Fruit fly (Drosophila melanogaster) whole organism, pupa: Measurements from ENCODE around the gene CG43102.

Experiments
- CG10348 ChIP-seq: fragments of 200-800 bp; sonication (Bioruptor generic); IDR thresholded peaks from 2 replicates; pipeline ENCODE4 v1.3.6; 2022; ENCODE audit warnings: missing biosample characterization, missing genetic modification characterization
- CG12605 ChIP-seq: fragments of 200-800 bp; sonication (Bioruptor generic); IDR thresholded peaks from 2 replicates; pipeline ENCODE4 v1.3.6; 2022; ENCODE audit warnings: missing biosample characterization, missing genetic modification characterization
- CG13204 ChIP-seq: fragments of 200-800 bp; sonication (Bioruptor generic); optimal IDR thresholded peaks from 2 replicates; lab custom pipeline; 2018; ENCODE audit warnings: missing biosample characterization, mild to moderate bottlenecking, missing genetic modification characterization, moderate library complexity
- CG14655 ChIP-seq: fragments of 200-800 bp; sonication (Bioruptor generic); optimal IDR thresholded peaks from 3 replicates; lab custom pipeline; 2017; ENCODE audit warnings: mild to moderate bottlenecking, missing biosample characterization, missing genetic modification reagents, missing genetic modification characterization
- CG15710 ChIP-seq: fragments of 200-800 bp; sonication (Bioruptor generic); optimal IDR thresholded peaks from 2 replicates; lab custom pipeline; 2018; ENCODE audit warnings: missing biosample characterization, mild to moderate bottlenecking, missing genetic modification characterization, moderate library complexity
- CG17806 ChIP-seq: fragments of 200-800 bp; sonication (Bioruptor generic); optimal IDR thresholded peaks from 2 replicates; lab custom pipeline; 2018; ENCODE audit warnings: missing biosample characterization, mild to moderate bottlenecking, missing genetic modification characterization, moderate library complexity
- CG32121 ChIP-seq: fragments of 200-800 bp; sonication (Bioruptor generic); IDR thresholded peaks from 2 replicates; pipeline ENCODE4 v1.3.6; 2022; ENCODE audit warnings: missing biosample characterization, missing genetic modification characterization
- CG34367 ChIP-seq: fragments of 200-800 bp; sonication (Bioruptor generic); optimal IDR thresholded peaks from 2 replicates; lab custom pipeline; 2018; ENCODE audit warnings: missing biosample characterization, mild to moderate bottlenecking, missing genetic modification characterization
- CG4496 ChIP-seq: fragments of 200-800 bp; sonication (Bioruptor generic); IDR thresholded peaks from 3 replicates; pipeline ENCODE4 v1.3.6; 2022; ENCODE audit warnings: missing biosample characterization, missing genetic modification characterization
- CG8159 ChIP-seq: fragments of 200-800 bp; sonication (Bioruptor generic); optimal IDR thresholded peaks from 3 replicates; lab custom pipeline; 2018; ENCODE audit warnings: missing biosample characterization, mild to moderate bottlenecking, missing genetic modification characterization, moderate library complexity
- CG8301 ChIP-seq: fragments of 200-800 bp; sonication (Bioruptor generic); optimal IDR thresholded peaks from 2 replicates; lab custom pipeline; 2018; ENCODE audit warnings: missing biosample characterization, mild to moderate bottlenecking, missing genetic modification characterization
- CG9948 ChIP-seq: fragments of 200-800 bp; sonication (Bioruptor generic); optimal IDR thresholded peaks from 2 replicates; lab custom pipeline; 2018; ENCODE audit warnings: missing biosample characterization, mild to moderate bottlenecking, missing genetic modification characterization, moderate library complexity
- D1 ChIP-seq: fragments of 200-800 bp; sonication (Bioruptor generic); optimal IDR thresholded peaks from 2 replicates; lab custom pipeline; 2018; ENCODE audit warnings: missing biosample characterization, mild to moderate bottlenecking, missing genetic modification characterization, moderate library complexity
- EcR ChIP-seq: fragments of 200-800 bp; sonication (Bioruptor generic); optimal IDR thresholded peaks from 3 replicates; lab custom pipeline; 2019; ENCODE audit warnings: missing biosample characterization, missing genetic modification characterization, mild to moderate bottlenecking, moderate library complexity, missing genetic modification reagents
- Ets98B ChIP-seq: fragments of 200-800 bp; sonication (Bioruptor generic); IDR thresholded peaks from 2 replicates; pipeline ENCODE4 v1.3.6; 2022; ENCODE audit warnings: missing biosample characterization, missing genetic modification characterization
- Pif1A ChIP-seq: fragments of 200-800 bp; sonication (Bioruptor generic); optimal IDR thresholded peaks from 3 replicates; lab custom pipeline; 2016; ENCODE audit warnings: missing biosample characterization, missing genetic modification characterization
- Pif1B ChIP-seq: fragments of 200-800 bp; sonication (Bioruptor generic); optimal IDR thresholded peaks from 3 replicates; lab custom pipeline; 2016; ENCODE audit warnings: missing biosample characterization, missing genetic modification characterization
- Snoo ChIP-seq: fragments of 200-800 bp; sonication (Bioruptor generic); optimal IDR thresholded peaks from 3 replicates; lab custom pipeline; 2017; ENCODE audit warnings: missing biosample characterization, mild to moderate bottlenecking, missing genetic modification characterization, inconsistent platforms
- fd96Ca ChIP-seq: fragments of 200-800 bp; sonication (Bioruptor generic); IDR thresholded peaks from 3 replicates; pipeline ENCODE4 v1.3.6; 2022; ENCODE audit warnings: missing biosample characterization, missing genetic modification characterization
- gl ChIP-seq: fragments of 200-800 bp; sonication (Bioruptor generic); optimal IDR thresholded peaks from 2 replicates; lab custom pipeline; 2018; ENCODE audit warnings: missing biosample characterization, mild to moderate bottlenecking, missing genetic modification characterization
- rn ChIP-seq: fragments of 200-800 bp; sonication (Bioruptor generic); IDR thresholded peaks from 2 replicates; pipeline ENCODE4 v1.3.6; 2022; ENCODE audit warnings: missing biosample characterization, missing genetic modification characterization

CG43102 gene

dm6 chr3R:17825806-17826583 lies 31.7 kb upstream of the CG43102 start:
- peak; percentile 52 for TF ChIP-seq Snoo (tag; lab: Kevin White, UChicago)
- peak; percentile 52 for TF ChIP-seq CG15710 (tag; lab: Kevin White, UChicago)
- TF ChIP-seq gl (tag; lab: Kevin White, UChicago), result no peak
- peak; percentile 35 for TF ChIP-seq Pif1A
- peak; percentile 62 for TF ChIP-seq CG8159
- peak; percentile 33 for TF ChIP-seq CG9948 (tag; lab: Kevin White, UChicago)
- TF ChIP-seq CG4496 (GFP tag; lab: Robert Waterston, UW), result no peak
- TF ChIP-seq CG8301 (tag; lab: Kevin White, UChicago), result no peak
- TF ChIP-seq CG14655, result peak; percentile 21
- peak; percentile 73 for TF ChIP-seq CG17806 (tag; lab: Kevin White, UChicago)
- peak; percentile 10 for TF ChIP-seq CG34367 (tag; lab: Kevin White, UChicago)
- peak; percentile 31 for TF ChIP-seq Pif1B
- TF ChIP-seq CG10348 (GFP tag; lab: Robert Waterston, UW), result no peak
- TF ChIP-seq Ets98B (GFP tag; lab: Robert Waterston, UW), result no peak
- TF ChIP-seq CG12605 (GFP tag; lab: Robert Waterston, UW), result no peak
- TF ChIP-seq, all 21 proteins: peak for 9

dm6 chr3R:17821744-17822143 lies 27.5 kb upstream of the CG43102 start:
- TF ChIP-seq EcR (no peak), CG17806 (tag; lab: Kevin White, UChicago) (no peak), Snoo (tag; lab: Kevin White, UChicago) (no peak), gl (tag; lab: Kevin White, UChicago) (no peak), CG9948 (tag; lab: Kevin White, UChicago) (no peak)

- no peak for TF ChIP-seq Pif1A
- no peak for TF ChIP-seq EcR
- TF ChIP-seq CG17806 (tag; lab: Kevin White, UChicago), result no peak
- no peak for TF ChIP-seq D1 (tag; lab: Kevin White, UChicago)
- TF ChIP-seq CG34367 (tag; lab: Kevin White, UChicago), result no peak
- TF ChIP-seq CG10348 (GFP tag; lab: Robert Waterston, UW), result no peak
- TF ChIP-seq CG15710 (tag; lab: Kevin White, UChicago), result no peak
- no peak for TF ChIP-seq CG8159
- TF ChIP-seq CG8301 (tag; lab: Kevin White, UChicago), result no peak
- TF ChIP-seq gl (tag; lab: Kevin White, UChicago), result no peak
- TF ChIP-seq, all 21 proteins: peak for 0
These were observed 24.5 kb upstream of the CG43102 start for dm6 chr3R:17818803-17819202.

dm6 chr3R:17814191-17814923 lies 20.1 kb upstream of the CG43102 start:
- TF ChIP-seq CG17806 (tag; lab: Kevin White, UChicago), result peak; percentile 30
- peak; percentile 73 for TF ChIP-seq CG14655
- TF ChIP-seq D1 (tag; lab: Kevin White, UChicago), result no peak
- TF ChIP-seq CG8301 (tag; lab: Kevin White, UChicago), result peak; percentile 52
- peak; percentile 37; the same call in 1 of the 3 replicates for TF ChIP-seq CG4496 (GFP tag; lab: Robert Waterston, UW)
- TF ChIP-seq CG12605 (GFP tag; lab: Robert Waterston, UW), result no peak
- peak; percentile 10 for TF ChIP-seq EcR

- TF ChIP-seq CG10348 (GFP tag; lab: Robert Waterston, UW), result no peak
- TF ChIP-seq gl (tag; lab: Kevin White, UChicago), result no peak
- TF ChIP-seq CG4496 (GFP tag; lab: Robert Waterston, UW), result no peak
- TF ChIP-seq CG12605 (GFP tag; lab: Robert Waterston, UW), result no peak
- no peak for TF ChIP-seq fd96Ca
- no peak for TF ChIP-seq CG13204 (GFP tag; lab: Kevin White, UChicago)
- no peak for TF ChIP-seq Pif1A
- no peak for TF ChIP-seq CG9948 (tag; lab: Kevin White, UChicago)
- TF ChIP-seq EcR, result no peak
- no peak for TF ChIP-seq CG17806 (tag; lab: Kevin White, UChicago)
- no peak for TF ChIP-seq CG8159
- TF ChIP-seq D1 (tag; lab: Kevin White, UChicago), result no peak
- TF ChIP-seq rn (GFP tag; lab: Robert Waterston, UW), result no peak
These were observed 18.2 kb upstream of the CG43102 start for dm6 chr3R:17812477-17812876.

dm6 chr3R:17811707-17812099 lies 17.4 kb upstream of the CG43102 start:
- TF ChIP-seq CG10348 (GFP tag; lab: Robert Waterston, UW) (no peak), CG8159 (no peak), D1 (tag; lab: Kevin White, UChicago) (no peak), CG12605 (GFP tag; lab: Robert Waterston, UW) (no peak), CG32121 (no peak), CG15710 (tag; lab: Kevin White, UChicago) (no peak), CG13204 (GFP tag; lab: Kevin White, UChicago) (no peak), CG14655 (no peak), CG4496 (GFP tag; lab: Robert Waterston, UW) (no peak), fd96Ca (no peak), CG17806 (tag; lab: Kevin White, UChicago) (no peak), CG34367 (tag; lab: Kevin White, UChicago) (no peak), rn (GFP tag; lab: Robert Waterston, UW) (no peak)
